Fruit fly (Drosophila melanogaster): ENCODE measurements around the gene CG7029.
A peak's percentile ranks its signal among the peaks of the same experiment; 100 is the strongest.

The CG7029 gene

dm6 chr3R:22750534-22750947, at the start of gene CG7029, which contains the start of the genes rumi and Usp12-46:
TSS of gene CG7029 (plus strand) at chr3R:22750901.
TSS of gene rumi (minus strand) at chr3R:22750597.
TSS of gene Usp12-46 (plus strand) at chr3R:22750901.
- peak; percentile 67 for TF ChIP-seq CG17801 (GFP tag; optimal IDR thresholded peaks at IDR 0.05; ENCODE audit: partially characterized antibody)

- TF ChIP-seq CG17801 (GFP tag; optimal IDR thresholded peaks at IDR 0.05; ENCODE audit: partially characterized antibody): no peak
Observed at dm6 chr3R:22701793-22702192, 48.9 kb upstream of the CG7029 start, which contains the start of the genes CG6972 and CCAP. TSS of gene CG6972 (plus strand) at chr3R:22702007. TSS of gene CCAP (minus strand) at chr3R:22702084.

- no peak for TF ChIP-seq CG17801 (GFP tag; optimal IDR thresholded peaks at IDR 0.05; ENCODE audit: partially characterized antibody)
Observed at dm6 chr3R:22707178-22707577, 43.5 kb upstream of the CG7029 start, which contains the start of gene CG13842. TSS of gene CG13842 (minus strand) at chr3R:22707278.

dm6 chr3R:22710662-22711061, 40.0 kb upstream of the CG7029 start, which contains the start of gene CG4907:
TSS of gene CG4907 (minus strand) at chr3R:22710762.
- TF ChIP-seq CG17801 (GFP tag; optimal IDR thresholded peaks at IDR 0.05; ENCODE audit: partially characterized antibody): no peak

- no peak for TF ChIP-seq CG17801 (GFP tag; optimal IDR thresholded peaks at IDR 0.05; ENCODE audit: partially characterized antibody)
Observed at dm6 chr3R:22717863-22718262, 32.8 kb upstream of the CG7029 start.

dm6 chr3R:22718401-22718800, 32.3 kb upstream of the CG7029 start:
- no peak for TF ChIP-seq CG17801 (GFP tag; optimal IDR thresholded peaks at IDR 0.05; ENCODE audit: partially characterized antibody)

dm6 chr3R:22718937-22719606, 31.6 kb upstream of the CG7029 start:
- no peak for TF ChIP-seq CG17801 (GFP tag; optimal IDR thresholded peaks at IDR 0.05; ENCODE audit: partially characterized antibody)

dm6 chr3R:22719607-22719949, 31.1 kb upstream of the CG7029 start:
- TF ChIP-seq CG17801 (GFP tag; optimal IDR thresholded peaks at IDR 0.05; ENCODE audit: partially characterized antibody): no peak

dm6 chr3R:22720808-22721306, 29.8 kb upstream of the CG7029 start, which contains the start of gene wge:
TSS of gene wge (minus strand) at chr3R:22721150.
- TF ChIP-seq CG17801 (GFP tag; optimal IDR thresholded peaks at IDR 0.05; ENCODE audit: partially characterized antibody): peak; percentile 57

- TF ChIP-seq CG17801 (GFP tag; optimal IDR thresholded peaks at IDR 0.05; ENCODE audit: partially characterized antibody): peak; percentile 66
Observed at dm6 chr3R:22724149-22724973, 26.3 kb upstream of the CG7029 start, which contains the start of gene Irp-1A. TSS of gene Irp-1A (minus strand) at chr3R:22724587.

dm6 chr3R:22726031-22726770, 24.5 kb upstream of the CG7029 start, which contains the start of gene RNF220:
TSS of gene RNF220 (minus strand) at chr3R:22726414.
- TF ChIP-seq CG17801 (GFP tag; optimal IDR thresholded peaks at IDR 0.05; ENCODE audit: partially characterized antibody): no peak

dm6 chr3R:22726771-22727455, 23.8 kb upstream of the CG7029 start, which contains the start of gene CG45049:
TSS of gene CG45049 (plus strand) at chr3R:22726967.
- TF ChIP-seq CG17801 (GFP tag; optimal IDR thresholded peaks at IDR 0.05; ENCODE audit: partially characterized antibody): no peak

- no peak for TF ChIP-seq CG17801 (GFP tag; optimal IDR thresholded peaks at IDR 0.05; ENCODE audit: partially characterized antibody)
Observed at dm6 chr3R:22727456-22727833, 23.3 kb upstream of the CG7029 start.

- TF ChIP-seq CG17801 (GFP tag; optimal IDR thresholded peaks at IDR 0.05; ENCODE audit: partially characterized antibody): no peak
Observed at dm6 chr3R:22727857-22728256, 22.8 kb upstream of the CG7029 start.
